Fruit fly (Drosophila melanogaster) whole organism, prepupa: ENCODE data around the gene CG15369.

Experiments used
- CG11294 ChIP-seq: fragments of 200-800 bp; sonication (Bioruptor generic); IDR thresholded peaks from 2 replicates; pipeline ENCODE4 v1.3.6; 2022; ENCODE audit warnings: missing biosample characterization, missing genetic modification characterization
- CG11762 ChIP-seq: fragments of 200-800 bp; sonication (Bioruptor generic); optimal IDR thresholded peaks from 3 replicates; lab custom pipeline; 2016; ENCODE audit warnings: missing biosample characterization, missing genetic modification characterization; ENCODE audit not compliant: insufficient read depth
- CG1621 ChIP-seq: fragments of 200-800 bp; sonication (Bioruptor generic); optimal IDR thresholded peaks from 3 replicates; lab custom pipeline; 2018; ENCODE audit warnings: missing biosample characterization, mild to moderate bottlenecking, missing genetic modification characterization
- CG6808 ChIP-seq: fragments of 200-800 bp; sonication (Bioruptor generic); optimal IDR thresholded peaks from 3 replicates; lab custom pipeline; 2017; ENCODE audit warnings: missing biosample characterization, missing genetic modification characterization, mild to moderate bottlenecking, moderate library complexity, missing genetic modification reagents
- Eip78C ChIP-seq: fragments of 200-800 bp; sonication (Bioruptor generic); peaks from one replicate; lab custom pipeline; 2016; ENCODE audit warnings: missing biosample characterization, missing genetic modification characterization
- dsx ChIP-seq: fragments of 200-800 bp; optimal IDR thresholded peaks from 3 replicates; lab custom pipeline; 2019; ENCODE audit warnings: missing biosample characterization, mild to moderate bottlenecking, missing genetic modification characterization, moderate library complexity; ENCODE audit not compliant: poor library complexity, severe bottlenecking
- fd85E ChIP-seq: fragments of 200-800 bp; sonication (Bioruptor generic); optimal IDR thresholded peaks from 3 replicates; lab custom pipeline; 2016; ENCODE audit warnings: missing biosample characterization, missing genetic modification characterization
- topi ChIP-seq: fragments of 200-800 bp; sonication (Bioruptor generic); optimal IDR thresholded peaks from 3 replicates; lab custom pipeline; 2016; ENCODE audit warnings: missing biosample characterization, missing genetic modification characterization

- TF ChIP-seq CG1621 (tag; lab: Kevin White, UChicago) (no peak), Eip78C (no peak), fd85E (GFP tag; lab: Kevin White, UChicago) (no peak), CG11762 (GFP tag; lab: Kevin White, UChicago) (no peak), CG11294 (no peak), topi (GFP tag; lab: Kevin White, UChicago) (no peak), CG6808 (GFP tag; lab: Kevin White, UChicago) (no peak), dsx (GFP tag; lab: Kevin White, UChicago) (no peak)
Measured at dm6 chrX:9226837-9227236, 10.2 kb downstream of the CG15369 start, which contains the start of gene Gr8a.
